Fruit fly (Drosophila melanogaster) whole organism, embryonic: Measurements from ENCODE around the gene RtcB.

Experiments
- Abd-B ChIP-seq: fragments of 200-800 bp; sonication (Bioruptor generic); optimal IDR thresholded peaks from 2 replicates; lab custom pipeline; 2018; ENCODE audit warnings: missing biosample characterization, mild to moderate bottlenecking, missing genetic modification characterization, moderate library complexity
- Asciz ChIP-seq: fragments of 200-800 bp; sonication (Bioruptor generic); optimal IDR thresholded peaks from 2 replicates; lab custom pipeline; 2017; ENCODE audit warnings: missing biosample characterization, mild to moderate bottlenecking, missing genetic modification characterization, missing genetic modification reagents
- CG12299 ChIP-seq: fragments of 200-800 bp; sonication (Bioruptor generic); optimal IDR thresholded peaks from 2 replicates; lab custom pipeline; 2018; ENCODE audit warnings: missing biosample characterization, mild to moderate bottlenecking, missing genetic modification characterization
- CG12769 ChIP-seq: fragments of 200-800 bp; sonication (Bioruptor generic); optimal IDR thresholded peaks from 2 replicates; lab custom pipeline; 2019; ENCODE audit warnings: missing biosample characterization, mild to moderate bottlenecking, missing genetic modification characterization, moderate library complexity
- CG1832 ChIP-seq: fragments of 200-800 bp; sonication (Bioruptor generic); optimal IDR thresholded peaks from 2 replicates; lab custom pipeline; 2017; ENCODE audit warnings: missing biosample characterization, mild to moderate bottlenecking, missing genetic modification characterization, inconsistent platforms
- CG2129 ChIP-seq: fragments of 200-800 bp; sonication (Bioruptor generic); IDR thresholded peaks from 2 replicates; pipeline ENCODE4 v1.3.6; 2022; ENCODE audit warnings: missing biosample characterization, missing genetic modification characterization; ENCODE audit not compliant: partially characterized antibody
- CG30403 ChIP-seq: fragments of 200-800 bp; sonication (Bioruptor generic); optimal IDR thresholded peaks from 3 replicates; lab custom pipeline; 2016; ENCODE audit warnings: missing biosample characterization, missing genetic modification characterization
- CG32772 ChIP-seq: fragments of 200-800 bp; sonication (Bioruptor generic); IDR thresholded peaks from 2 replicates; pipeline ENCODE4 v1.3.6; 2022; ENCODE audit warnings: missing biosample characterization, missing genetic modification characterization
- CG3847 ChIP-seq: fragments of 200-800 bp; sonication (Bioruptor generic); IDR thresholded peaks from 2 replicates; pipeline ENCODE4 v1.3.6; 2022; ENCODE audit warnings: missing biosample characterization, missing genetic modification characterization
- CG4730 ChIP-seq: fragments of 200-800 bp; sonication (Bioruptor generic); IDR thresholded peaks from 2 replicates; pipeline ENCODE4 v1.3.6; 2022; ENCODE audit warnings: missing biosample characterization, missing genetic modification characterization
- CG6272 ChIP-seq: fragments of 200-800 bp; sonication (Bioruptor generic); IDR thresholded peaks from 2 replicates; pipeline ENCODE4 v1.3.6; 2022; ENCODE audit warnings: missing biosample characterization, missing genetic modification characterization
- CG6813 ChIP-seq: fragments of 200-800 bp; sonication (Bioruptor generic); optimal IDR thresholded peaks from 2 replicates; lab custom pipeline; 2017; ENCODE audit warnings: missing biosample characterization, missing genetic modification characterization, mild to moderate bottlenecking, moderate library complexity, missing genetic modification reagents
- CG7786 ChIP-seq: fragments of 200-800 bp; sonication (Bioruptor generic); optimal IDR thresholded peaks from 2 replicates; lab custom pipeline; 2016; ENCODE audit warnings: missing biosample characterization, missing genetic modification characterization
- CG7987 ChIP-seq: fragments of 200-800 bp; sonication (Bioruptor generic); optimal IDR thresholded peaks from 2 replicates; lab custom pipeline; 2018; ENCODE audit warnings: missing biosample characterization, mild to moderate bottlenecking, missing genetic modification characterization, moderate library complexity
- CG8478 ChIP-seq: fragments of >200 bp; optimal IDR thresholded peaks from 2 replicates; lab custom pipeline; 2018
- CG9727 ChIP-seq: fragments of 200-800 bp; sonication (Bioruptor generic); optimal IDR thresholded peaks from 3 replicates; lab custom pipeline; 2017; ENCODE audit warnings: missing biosample characterization, mild to moderate bottlenecking, missing genetic modification characterization
- Drgx ChIP-seq: fragments of 200-800 bp; sonication (Bioruptor generic); IDR thresholded peaks from 2 replicates; pipeline ENCODE4 v1.3.6; 2022; ENCODE audit warnings: missing biosample characterization, missing genetic modification characterization
- MESR4 ChIP-seq: fragments of 200-800 bp; sonication (Bioruptor generic); optimal IDR thresholded peaks from 2 replicates; lab custom pipeline; 2018; ENCODE audit warnings: missing biosample characterization, mild to moderate bottlenecking, missing genetic modification characterization, moderate library complexity
- Nf-YC ChIP-seq: fragments of 200-800 bp; optimal IDR thresholded peaks from 3 replicates; lab custom pipeline; 2019; ENCODE audit warnings: missing biosample characterization, mild to moderate bottlenecking, missing genetic modification characterization, moderate library complexity
- Opbp ChIP-seq: fragments of 200-800 bp; sonication (Bioruptor generic); IDR thresholded peaks from 3 replicates; pipeline ENCODE4 v1.3.6; 2022; ENCODE audit warnings: missing biosample characterization, missing genetic modification characterization; ENCODE audit not compliant: partially characterized antibody
- PHDP ChIP-seq: fragments of 200-800 bp; sonication (Bioruptor generic); optimal IDR thresholded peaks from 3 replicates; lab custom pipeline; 2018; ENCODE audit warnings: missing biosample characterization, mild to moderate bottlenecking, missing genetic modification characterization, moderate library complexity
- Pdp1 ChIP-seq, 2 experiments: fragments of 200-800 bp; sonication (Bioruptor generic); optimal IDR thresholded peaks; 3 replicates each; lab custom pipeline; 2016; ENCODE audit warnings: missing biosample characterization in 2 of 2, missing genetic modification characterization in 2 of 2, mild to moderate bottlenecking in 1 of 2, moderate library complexity in 1 of 2
- Spps ChIP-seq: fragments of 200-800 bp; sonication (Bioruptor generic); optimal IDR thresholded peaks from 2 replicates; lab custom pipeline; 2018; ENCODE audit warnings: missing biosample characterization, mild to moderate bottlenecking, missing genetic modification characterization
- YL-1 ChIP-seq: fragments of 200-800 bp; sonication (Bioruptor generic); optimal IDR thresholded peaks from 3 replicates; lab custom pipeline; 2017; ENCODE audit warnings: missing biosample characterization, mild to moderate bottlenecking, missing genetic modification characterization
- ap ChIP-seq: fragments of 200-800 bp; sonication (Bioruptor generic); IDR thresholded peaks from 2 replicates; pipeline ENCODE4 v1.3.6; 2022; ENCODE audit warnings: missing biosample characterization, missing genetic modification characterization
- ash1 ChIP-seq: fragments of 200-800 bp; sonication (Bioruptor generic); optimal IDR thresholded peaks from 2 replicates; lab custom pipeline; 2018; ENCODE audit warnings: missing biosample characterization, mild to moderate bottlenecking, missing genetic modification characterization
- bigmax ChIP-seq: fragments of 200-800 bp; sonication (Bioruptor generic); optimal IDR thresholded peaks from 2 replicates; lab custom pipeline; 2018; ENCODE audit warnings: missing biosample characterization, mild to moderate bottlenecking, missing genetic modification characterization
- da ChIP-seq: fragments of 200-800 bp; sonication (Bioruptor generic); optimal IDR thresholded peaks from 2 replicates; lab custom pipeline; 2016; ENCODE audit warnings: missing biosample characterization, missing genetic modification characterization
- dpn ChIP-seq, 2 experiments: fragments of 200-800 bp; sonication (Bioruptor generic); optimal IDR thresholded peaks; 3 replicates each; lab custom pipeline; 2016; ENCODE audit warnings: missing biosample characterization in 2 of 2, missing genetic modification characterization in 2 of 2
- eyg ChIP-seq: fragments of 200-800 bp; sonication (Bioruptor generic); optimal IDR thresholded peaks from 3 replicates; lab custom pipeline; 2016; ENCODE audit warnings: missing biosample characterization, missing genetic modification characterization
- fd64A ChIP-seq: fragments of 200-800 bp; sonication (Bioruptor generic); optimal IDR thresholded peaks from 3 replicates; lab custom pipeline; 2018; ENCODE audit warnings: missing biosample characterization, mild to moderate bottlenecking, missing genetic modification characterization
- hbn ChIP-seq: fragments of 200-800 bp; sonication (Bioruptor generic); IDR thresholded peaks from 2 replicates; pipeline ENCODE4 v1.3.6; 2022; ENCODE audit warnings: missing biosample characterization, missing genetic modification characterization; ENCODE audit not compliant: partially characterized antibody
- insv ChIP-seq, 2 experiments: fragments of 200-800 bp; sonication (Bioruptor generic); optimal IDR thresholded peaks; 3 replicates each; lab custom pipeline; 2016 to 2018; ENCODE audit warnings: missing biosample characterization in 2 of 2, missing genetic modification characterization in 2 of 2
- kah ChIP-seq: fragments of 200-800 bp; sonication (Bioruptor generic); optimal IDR thresholded peaks from 2 replicates; lab custom pipeline; 2018; ENCODE audit warnings: missing biosample characterization, mild to moderate bottlenecking, missing genetic modification characterization
- ken ChIP-seq: fragments of 200-800 bp; sonication (Bioruptor generic); IDR thresholded peaks from 3 replicates; pipeline ENCODE4 v1.3.6; 2022; ENCODE audit warnings: missing biosample characterization, missing genetic modification characterization
- nerfin-1 ChIP-seq: fragments of 200-800 bp; sonication (Bioruptor generic); optimal IDR thresholded peaks from 3 replicates; lab custom pipeline; 2019; ENCODE audit warnings: missing biosample characterization, mild to moderate bottlenecking, missing genetic modification characterization, moderate library complexity
- oc ChIP-seq: fragments of 200-800 bp; sonication (Bioruptor generic); optimal IDR thresholded peaks from 2 replicates; lab custom pipeline; 2018; ENCODE audit warnings: missing biosample characterization, mild to moderate bottlenecking, missing genetic modification characterization, moderate library complexity
- otp ChIP-seq: fragments of 200-800 bp; sonication (Bioruptor generic); IDR thresholded peaks from 3 replicates; pipeline ENCODE4, ENCODE4 v1.3.6; 2022; ENCODE audit warnings: missing biosample characterization, missing genetic modification characterization
- pan ChIP-seq, 4 experiments: fragments of >200 bp in 3 of 4; fragments of 200-800 bp in 1 of 4; sonication (Bioruptor generic) in 1 of 4; optimal IDR thresholded peaks in 3 of 4; IDR thresholded peaks in 1 of 4; 2 replicates each; pipeline versions ENCODE4 v1.3.6 to Lab custom; 2017 to 2022; ENCODE audit warnings: missing biosample characterization in 2 of 4, missing genetic modification characterization in 2 of 4, mixed read lengths in 1 of 4
- peb ChIP-seq: fragments of 200-800 bp; sonication (Bioruptor generic); IDR thresholded peaks from 2 replicates; pipeline ENCODE4 v1.3.6; 2022; ENCODE audit warnings: missing biosample characterization, missing genetic modification characterization
- pho ChIP-seq: fragments of 200-800 bp; sonication (Bioruptor generic); optimal IDR thresholded peaks from 2 replicates; lab custom pipeline; 2016; ENCODE audit warnings: missing biosample characterization, missing genetic modification characterization
- phol ChIP-seq: fragments of 200-800 bp; sonication (Bioruptor generic); optimal IDR thresholded peaks from 3 replicates; lab custom pipeline; 2018; ENCODE audit warnings: missing biosample characterization, mild to moderate bottlenecking, missing genetic modification characterization, moderate library complexity
- pnt ChIP-seq: fragments of 200-800 bp; sonication (Bioruptor generic); optimal IDR thresholded peaks from 3 replicates; lab custom pipeline; 2016; ENCODE audit warnings: missing biosample characterization, missing genetic modification characterization
- sens-2 ChIP-seq: fragments of 200-800 bp; sonication (Bioruptor generic); IDR thresholded peaks from 2 replicates; pipeline ENCODE4 v1.3.6; 2022; ENCODE audit warnings: missing biosample characterization, missing genetic modification characterization
- shn ChIP-seq: fragments of 200-800 bp; sonication (Bioruptor generic); optimal IDR thresholded peaks from 3 replicates; lab custom pipeline; 2016; ENCODE audit warnings: missing biosample characterization, missing genetic modification characterization
- slp2 ChIP-seq: fragments of 200-800 bp; sonication (Bioruptor generic); optimal IDR thresholded peaks from 2 replicates; lab custom pipeline; 2016; ENCODE audit warnings: missing biosample characterization, missing genetic modification characterization
- so ChIP-seq: fragments of 200-800 bp; sonication (Bioruptor generic); IDR thresholded peaks from 3 replicates; pipeline ENCODE4 v1.3.6; 2022; ENCODE audit warnings: missing biosample characterization, missing genetic modification characterization
- zfh1 ChIP-seq: fragments of 200-800 bp; sonication (Bioruptor generic); IDR thresholded peaks from 3 replicates; pipeline ENCODE4 v1.3.6; 2022; ENCODE audit warnings: missing biosample characterization, missing genetic modification characterization

RtcB gene

DNA sequence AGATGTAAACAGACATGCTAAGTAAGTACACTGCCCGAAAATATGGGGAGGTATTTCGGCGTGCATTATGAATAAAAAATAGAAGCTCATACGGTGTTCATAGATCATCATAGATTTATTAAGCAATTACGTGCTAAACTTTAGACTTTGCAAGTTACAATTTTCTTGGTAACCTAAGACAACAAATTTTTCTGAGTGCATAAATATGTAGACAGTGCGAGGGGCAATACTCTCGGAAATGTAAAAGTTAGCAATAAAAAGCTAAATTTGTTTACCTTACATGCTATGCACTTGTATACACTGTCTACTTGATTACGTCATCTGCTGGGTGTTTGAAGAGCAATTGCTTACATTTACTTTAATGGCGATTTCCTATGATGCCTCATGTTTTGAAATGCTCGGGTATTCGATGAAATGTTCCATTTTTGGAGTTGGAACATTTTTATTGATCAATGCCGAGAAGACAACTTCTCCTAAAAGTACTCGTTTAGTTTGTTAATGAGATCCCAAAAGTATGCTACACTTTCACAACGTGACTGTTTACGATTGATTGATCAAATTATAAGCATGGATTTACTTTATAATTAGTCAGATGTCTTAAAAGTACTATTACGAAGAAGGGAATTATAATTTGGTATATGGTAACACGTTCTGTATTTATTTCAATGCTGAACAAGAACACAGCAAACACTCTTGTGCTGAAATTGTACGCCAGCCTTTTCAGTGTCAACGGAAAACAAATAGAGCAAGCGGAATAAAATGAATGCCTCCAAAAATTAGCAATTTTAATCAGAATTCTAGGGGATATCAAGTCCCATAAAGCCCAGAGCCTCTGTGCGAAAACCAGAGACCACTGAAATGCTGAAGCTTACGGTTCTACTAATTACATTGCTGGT lies 13.6 kb upstream of the RtcB start, which contains the start of gene Lectin-galC1 (continued):
- peak; percentile 83; the same call in 2 of the 3 replicates for TF ChIP-seq so (GFP tag; lab: Robert Waterston, UW)
- TF ChIP-seq MESR4, result peak; percentile 27
- peak in 1 of 2 experiments; percentile 16 for TF ChIP-seq insv (GFP tag; optimal IDR thresholded peaks at IDR 0.05; lab: Kevin White, UChicago)
- TF ChIP-seq hbn (GFP tag; lab: Robert Waterston, UW), result no peak
- TF ChIP-seq Asciz (GFP tag; lab: Kevin White, UChicago), result peak; percentile 92
- TF ChIP-seq zfh1 (GFP tag; lab: Robert Waterston, UW), result peak; percentile 89
- TF ChIP-seq pho, result peak; percentile 72
- TF ChIP-seq CG6272 (GFP tag; lab: Robert Waterston, UW), result peak; percentile 71; the same call in 1 of the 2 replicates
- peak; percentile 78 for TF ChIP-seq nerfin-1 (tag; lab: Kevin White, UChicago)
- no peak for TF ChIP-seq Opbp (GFP tag; lab: Robert Waterston, UW)
- TF ChIP-seq fd64A (GFP tag; lab: Kevin White, UChicago), result peak; percentile 87
- peak; percentile 73 for TF ChIP-seq CG12769
- no peak for TF ChIP-seq pan (optimal IDR thresholded peaks at IDR 0.05; lab: Kevin White, UChicago)
- peak in 1 of 2 experiments; percentile 88 for TF ChIP-seq pan (GFP tag; optimal IDR thresholded peaks at IDR 0.05 in 1 of 2, IDR thresholded peaks at IDR 0.05 in 1 of 2)
- TF ChIP-seq CG6813, result peak; percentile 85
- peak; percentile 64 for TF ChIP-seq Nf-YC (tag; lab: Kevin White, UChicago)
- peak; percentile 73 for TF ChIP-seq slp2 (GFP tag; lab: Kevin White, UChicago)
- peak; percentile 89 for TF ChIP-seq CG30403 (GFP tag; lab: Kevin White, UChicago)
- TF ChIP-seq phol (tag; lab: Kevin White, UChicago), result peak; percentile 88
- TF ChIP-seq pnt (GFP tag; lab: Kevin White, UChicago), result peak; percentile 93
- peak; percentile 69 for TF ChIP-seq kah (GFP tag; lab: Kevin White, UChicago)
- TF ChIP-seq oc (tag; lab: Kevin White, UChicago), result peak; percentile 90
- TF ChIP-seq PHDP (tag; lab: Kevin White, UChicago), result peak; percentile 88
- peak; percentile 84 for TF ChIP-seq shn (GFP tag; lab: Kevin White, UChicago)
- peak; percentile 8 for TF ChIP-seq CG7987 (GFP tag; lab: Kevin White, UChicago)
- peak; percentile 83 for TF ChIP-seq CG32772
- TF ChIP-seq dpn (GFP tag; optimal IDR thresholded peaks at IDR 0.05; lab: Kevin White, UChicago), result peak; percentile 82 to 92
- peak; percentile 78 for TF ChIP-seq sens-2 (GFP tag; lab: Robert Waterston, UW)
- no peak for TF ChIP-seq CG2129
- peak; percentile 80 for TF ChIP-seq CG4730
- peak; percentile 86 for TF ChIP-seq otp (GFP tag; lab: Robert Waterston, UW)
- peak; percentile 87 to 90 for TF ChIP-seq Pdp1 (GFP tag; optimal IDR thresholded peaks at IDR 0.05; lab: Kevin White, UChicago)
- TF ChIP-seq eyg (GFP tag; lab: Kevin White, UChicago), result peak; percentile 73
- peak; percentile 68 for TF ChIP-seq peb (GFP tag; lab: Robert Waterston, UW)
- peak; percentile 70 for TF ChIP-seq YL-1 (GFP tag; lab: Kevin White, UChicago)
- TF ChIP-seq CG9727 (GFP tag; lab: Kevin White, UChicago), result peak; percentile 87
- TF ChIP-seq bigmax (GFP tag; lab: Kevin White, UChicago), result no peak
- peak; percentile 86 for TF ChIP-seq Drgx (GFP tag; lab: Robert Waterston, UW)
- TF ChIP-seq ken (GFP tag; lab: Robert Waterston, UW), result peak; percentile 87
- peak; percentile 83 for TF ChIP-seq CG12299 (tag; lab: Kevin White, UChicago)
- no peak for TF ChIP-seq CG1832 (GFP tag; lab: Kevin White, UChicago)
- TF ChIP-seq CG7786, result peak; percentile 74
- no peak for TF ChIP-seq CG8478 (lab: Kevin White, UChicago)
- TF ChIP-seq Spps (tag; lab: Kevin White, UChicago), result peak; percentile 57
- peak; percentile 73 for TF ChIP-seq CG3847 (GFP tag; lab: Robert Waterston, UW)
- TF ChIP-seq da (GFP tag; lab: Kevin White, UChicago), result peak; percentile 70
- peak; percentile 80 for TF ChIP-seq Abd-B (GFP tag; lab: Kevin White, UChicago)
- TF ChIP-seq ash1, result no peak
- peak; percentile 78 for TF ChIP-seq ap (GFP tag; lab: Robert Waterston, UW)
